Fruit fly (Drosophila melanogaster): ENCODE data around the gene Syn.

Gene Syn

DNA sequence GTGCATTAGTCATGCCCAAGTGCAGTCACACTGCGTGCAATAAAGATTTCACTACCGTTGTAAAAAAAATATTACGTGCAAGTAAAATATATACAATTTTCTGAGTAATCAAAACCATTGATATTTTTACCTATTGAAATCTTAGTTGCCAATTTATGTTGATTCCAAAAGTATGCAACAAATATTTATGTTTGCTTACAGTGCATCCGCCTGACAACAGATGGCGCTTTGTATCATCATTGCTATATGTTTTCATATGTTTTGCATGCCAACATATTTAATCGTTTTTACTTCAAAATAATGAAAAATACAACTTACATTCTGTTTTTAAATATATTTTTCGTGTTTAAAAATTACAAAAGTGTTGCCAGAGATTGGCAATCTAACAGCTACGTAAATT, 13.1 kb downstream of the Syn start (continued):
- no peak for TF ChIP-seq trh (GFP tag; optimal IDR thresholded peaks at IDR 0.05)
- no peak; the same call in 2 of the 3 replicates for TF ChIP-seq Dbx (GFP tag; IDR thresholded peaks at IDR 0.05)
- TF ChIP-seq nerfin-2 (GFP tag; IDR thresholded peaks at IDR 0.05; ENCODE audit: partially characterized antibody) = no peak
- TF ChIP-seq onecut (GFP tag; IDR thresholded peaks at IDR 0.05) = 0 out of 2 replicates have a peak, but pooled peaks have one; percentile 17
- TF ChIP-seq zen (tag; optimal IDR thresholded peaks at IDR 0.05) = peak; percentile 75
- no peak for TF ChIP-seq CG3281 (GFP tag; optimal IDR thresholded peaks at IDR 0.05)
- TF ChIP-seq Mes4 (GFP tag; optimal IDR thresholded peaks at IDR 0.05) = peak; percentile 46
- TF ChIP-seq Med (GFP tag) = peak; percentile 90
- TF ChIP-seq lov (optimal IDR thresholded peaks at IDR 0.05) = no peak
- TF ChIP-seq lov (GFP tag; IDR thresholded peaks at IDR 0.05) = 0 out of 3 replicates have a peak, but pooled peaks have one; percentile 46
- peak; percentile 4 for TF ChIP-seq CG12659 (GFP tag; optimal IDR thresholded peaks at IDR 0.05)
- TF ChIP-seq CG12104 (GFP tag; optimal IDR thresholded peaks at IDR 0.05) = no peak
- no peak for TF ChIP-seq CG10274 (GFP tag; optimal IDR thresholded peaks at IDR 0.05)
- TF ChIP-seq HmgD (GFP tag; optimal IDR thresholded peaks at IDR 0.05) = no peak
- TF ChIP-seq Jarid2 (GFP tag; optimal IDR thresholded peaks at IDR 0.05) = peak; percentile 26
- TF ChIP-seq Myb (GFP tag; optimal IDR thresholded peaks at IDR 0.05) = no peak
- TF ChIP-seq gem (tag; optimal IDR thresholded peaks at IDR 0.05) = peak; percentile 27
- TF ChIP-seq ap (GFP tag; IDR thresholded peaks at IDR 0.05) = no peak
- peak; percentile 39 for TF ChIP-seq CG9727 (GFP tag; optimal IDR thresholded peaks at IDR 0.05)
- TF ChIP-seq CG18262 (tag; optimal IDR thresholded peaks at IDR 0.05) = peak; percentile 28
- peak; percentile 12 for TF ChIP-seq HHEX (GFP tag; optimal IDR thresholded peaks at IDR 0.05)
- TF ChIP-seq Rfx (GFP tag; IDR thresholded peaks at IDR 0.05) = peak; percentile 56
- TF ChIP-seq CG17568 (GFP tag; optimal IDR thresholded peaks at IDR 0.05) = peak; percentile 14
- TF ChIP-seq Ptx1 (GFP tag; IDR thresholded peaks at IDR 0.05) = no peak
- TF ChIP-seq lilli (GFP tag; optimal IDR thresholded peaks at IDR 0.05) = no peak
- TF ChIP-seq nerfin-1 (tag; optimal IDR thresholded peaks at IDR 0.05) = peak; percentile 23
- peak; percentile 16 for TF ChIP-seq CG30403 (GFP tag; optimal IDR thresholded peaks at IDR 0.05)
- peak; percentile 50 for TF ChIP-seq vvl (GFP tag; IDR thresholded peaks at IDR 0.05)
- TF ChIP-seq CG4820 (GFP tag; optimal IDR thresholded peaks at IDR 0.05) = peak; percentile 37
- TF ChIP-seq CG9876 (GFP tag; optimal IDR thresholded peaks at IDR 0.05) = no peak
- TF ChIP-seq grau (tag; optimal IDR thresholded peaks at IDR 0.05) = peak; percentile 23
- TF ChIP-seq repo (GFP tag; optimal IDR thresholded peaks at IDR 0.05) = no peak
- TF ChIP-seq ci (GFP tag; IDR thresholded peaks at IDR 0.05) = peak; percentile 73
- peak; percentile 49 for TF ChIP-seq PHDP (tag; optimal IDR thresholded peaks at IDR 0.05)
- peak; percentile 20 for TF ChIP-seq CG33557 (GFP tag; optimal IDR thresholded peaks at IDR 0.05)
- peak; percentile 14; the same call in 1 of the 2 replicates for TF ChIP-seq CG10959 (GFP tag; IDR thresholded peaks at IDR 0.05)
- TF ChIP-seq sob (GFP tag; IDR thresholded peaks at IDR 0.05) = peak; percentile 20; the same call in 1 of the 2 replicates
- TF ChIP-seq CG18764 (GFP tag; optimal IDR thresholded peaks at IDR 0.05) = peak; percentile 24
- TF ChIP-seq Tbp (GFP tag; optimal IDR thresholded peaks at IDR 0.05) = no peak
- TF ChIP-seq NC2α (GFP tag; optimal IDR thresholded peaks at IDR 0.05) = no peak
- TF ChIP-seq CG1602 (GFP tag; optimal IDR thresholded peaks at IDR 0.05) = no peak
- no peak for TF ChIP-seq dan (GFP tag; IDR thresholded peaks at IDR 0.05)
- TF ChIP-seq Lhr (GFP tag; optimal IDR thresholded peaks at IDR 0.05) = peak; percentile 1
- no peak for TF ChIP-seq Deaf1 (tag; optimal IDR thresholded peaks at IDR 0.05)
- TF ChIP-seq Hr51 (GFP tag; optimal IDR thresholded peaks at IDR 0.05) = peak in 1 of 2 experiments; percentile 8
- peak; percentile 45 for TF ChIP-seq Side (GFP tag; optimal IDR thresholded peaks at IDR 0.05)
- TF ChIP-seq CG7372 (GFP tag; IDR thresholded peaks at IDR 0.05) = 0 out of 2 replicates have a peak, but pooled peaks have one; percentile 12
- TF ChIP-seq jumu (GFP tag; optimal IDR thresholded peaks at IDR 0.05) = no peak
- TF ChIP-seq CG13424 (tag; optimal IDR thresholded peaks at IDR 0.05) = peak; percentile 29
- no peak for TF ChIP-seq pan (optimal IDR thresholded peaks at IDR 0.05)
- peak in 1 of 2 experiments; percentile 32 for TF ChIP-seq pan (GFP tag; optimal IDR thresholded peaks at IDR 0.05 in 1 of 2, IDR thresholded peaks at IDR 0.05 in 1 of 2)
- TF ChIP-seq CG10431 (GFP tag; optimal IDR thresholded peaks at IDR 0.05) = peak; percentile 19

Measured in whole organism, embryonic.